Worm (Caenorhabditis elegans) whole organism, L4/young adult: Measurements from ENCODE around the gene fkh-4.
"Not testable (repeated sequence)": the region's sequence is repeated elsewhere in the genome, so short reads cannot be mapped to it uniquely, and the experiment has no call there.

Experiments
- W03F9.2 ChIP-seq: fragments of 150-350 bp; optimal IDR thresholded peaks from 2 replicates; lab custom pipeline; 2014; ENCODE audit warnings: missing biosample characterization, missing genetic modification characterization
- dao-5 ChIP-seq: sonication (generic microtip); optimal IDR thresholded peaks from 2 replicates; lab custom pipeline; 2016; ENCODE audit warnings: missing genotype, missing genetic modification characterization, moderate library complexity, missing compliant biosample characterization
- him-1 ChIP-seq: sonication (generic microtip); optimal IDR thresholded peaks from 2 replicates; lab custom pipeline; 2016; ENCODE audit warnings: missing genotype, missing genetic modification reagents, missing genetic modification characterization, missing compliant biosample characterization

The fkh-4 gene

ce11 chrX:13443283-13443682, 14.6 kb upstream of the fkh-4 start:
- TF ChIP-seq him-1 (tag; lab: Kevin White, UChicago) (no peak), dao-5 (tag; lab: Kevin White, UChicago) (no peak), W03F9.2 (tag; lab: Kevin White, UChicago) (no peak)

- TF ChIP-seq W03F9.2 (tag; lab: Kevin White, UChicago) (peak; percentile 49), him-1 (tag; lab: Kevin White, UChicago) (peak; percentile 9), dao-5 (tag; lab: Kevin White, UChicago) (no peak)
Observed at ce11 chrX:13442446-13442845, 13.8 kb upstream of the fkh-4 start.

- TF ChIP-seq dao-5 (tag; lab: Kevin White, UChicago) (no peak), W03F9.2 (tag; lab: Kevin White, UChicago) (no peak), him-1 (tag; lab: Kevin White, UChicago) (no peak)
Observed at ce11 chrX:13435790-13436472, 7.3 kb upstream of the fkh-4 start, which contains the start of gene jmjd-3.3. Gene jmjd-3.3 (plus strand): TSS chrX:13436422.

ce11 chrX:13435116-13435515, 6.5 kb upstream of the fkh-4 start:
- TF ChIP-seq him-1 (tag; lab: Kevin White, UChicago) (no peak), W03F9.2 (tag; lab: Kevin White, UChicago) (no peak), dao-5 (tag; lab: Kevin White, UChicago) (no peak)

ce11 chrX:13431388-13431787, 2.7 kb upstream of the fkh-4 start, which contains the start of gene C29F7.10:
Gene C29F7.10 (minus strand): TSS chrX:13431488.
- not testable (repeated sequence) for TF ChIP-seq him-1, dao-5, W03F9.2 (tag; lab: Kevin White, UChicago)

ce11 chrX:13423340-13423739, 5.3 kb downstream of the fkh-4 start, which contains the start of gene fkh-3:
Gene fkh-3 (minus strand): TSS chrX:13423440.
- TF ChIP-seq W03F9.2 (tag; lab: Kevin White, UChicago) (no peak), dao-5 (tag; lab: Kevin White, UChicago) (no peak), him-1 (tag; lab: Kevin White, UChicago) (no peak)

- no peak for TF ChIP-seq W03F9.2 (tag; lab: Kevin White, UChicago)
- TF ChIP-seq him-1 (tag; lab: Kevin White, UChicago) = no peak
- no peak for TF ChIP-seq dao-5 (tag; lab: Kevin White, UChicago)
Observed at ce11 chrX:13421068-13421467, 7.6 kb downstream of the fkh-4 start.

ce11 chrX:13419884-13420339, 8.7 kb downstream of the fkh-4 start, which contains the start of gene C29F7.3:
Gene C29F7.3 (minus strand): TSS chrX:13419934.
- no peak for TF ChIP-seq dao-5 (tag; lab: Kevin White, UChicago)
- no peak for TF ChIP-seq him-1 (tag; lab: Kevin White, UChicago)
- TF ChIP-seq W03F9.2 (tag; lab: Kevin White, UChicago) = no peak

ce11 chrX:13417479-13417878, 11.2 kb downstream of the fkh-4 start:
- no peak for TF ChIP-seq him-1 (tag; lab: Kevin White, UChicago)
- no peak for TF ChIP-seq dao-5 (tag; lab: Kevin White, UChicago)
- no peak for TF ChIP-seq W03F9.2 (tag; lab: Kevin White, UChicago)

- TF ChIP-seq W03F9.2 (tag; lab: Kevin White, UChicago) (no peak), dao-5 (tag; lab: Kevin White, UChicago) (no peak), him-1 (tag; lab: Kevin White, UChicago) (no peak)
Observed at ce11 chrX:13415722-13416121, 12.9 kb downstream of the fkh-4 start, which contains the start of gene C29F7.2. Gene C29F7.2 (plus strand): TSS chrX:13416078.

ce11 chrX:13414974-13415373, 13.7 kb downstream of the fkh-4 start:
- TF ChIP-seq him-1 (tag; lab: Kevin White, UChicago) = no peak
- no peak for TF ChIP-seq dao-5 (tag; lab: Kevin White, UChicago)
- peak; percentile 54 for TF ChIP-seq W03F9.2 (tag; lab: Kevin White, UChicago)

- TF ChIP-seq dao-5 (tag; lab: Kevin White, UChicago) (no peak), W03F9.2 (tag; lab: Kevin White, UChicago) (no peak), him-1 (tag; lab: Kevin White, UChicago) (no peak)
Observed at ce11 chrX:13412307-13412706, 16.3 kb downstream of the fkh-4 start.

ce11 chrX:13411306-13411705, 17.3 kb downstream of the fkh-4 start:
- TF ChIP-seq dao-5 (tag; lab: Kevin White, UChicago) = no peak
- no peak for TF ChIP-seq W03F9.2 (tag; lab: Kevin White, UChicago)
- no peak for TF ChIP-seq him-1 (tag; lab: Kevin White, UChicago)
